Worm (Caenorhabditis elegans) whole organism, young adult: ENCODE measurements around the gene rps-8.

Experiments used
- B0019.2 ChIP-seq: fragments of 200-800 bp; sonication (Bioruptor generic); conservative IDR thresholded peaks from 2 replicates; pipeline ENCODE4 v1.3.6; 2022; ENCODE audit warnings: missing genetic modification reagents, missing genetic modification characterization, missing compliant biosample characterization
- B0336.3 ChIP-seq: fragments of 200-800 bp; sonication (Bioruptor generic); IDR thresholded peaks from 2 replicates; pipeline ENCODE4 v1.3.6; 2022; ENCODE audit warnings: missing genetic modification characterization, missing compliant biosample characterization
- F23B12.7 ChIP-seq: sonication (generic microtip); optimal IDR thresholded peaks from 2 replicates; lab custom pipeline; 2017; ENCODE audit warnings: missing genetic modification characterization, mild to moderate bottlenecking, missing compliant biosample characterization, antibody characterized with exemption, moderate library complexity; ENCODE audit not compliant: insufficient read depth
- F57A8.1 ChIP-seq: fragments of 200-800 bp; sonication (Bioruptor generic); optimal IDR thresholded peaks from 2 replicates; lab custom pipeline; 2018; ENCODE audit warnings: mild to moderate bottlenecking, missing genetic modification characterization, moderate library complexity, missing compliant biosample characterization
- T07F8.4 ChIP-seq: sonication (generic microtip); optimal IDR thresholded peaks from 2 replicates; lab custom pipeline; 2016; ENCODE audit warnings: mild to moderate bottlenecking, missing genetic modification characterization, moderate library complexity, missing compliant biosample characterization
- Y53G8AR.9 ChIP-seq: fragments of 200-800 bp; sonication (Bioruptor generic); conservative IDR thresholded peaks from 2 replicates; pipeline ENCODE4 v1.3.6; 2022; ENCODE audit warnings: missing genetic modification reagents, missing genetic modification characterization, missing compliant biosample characterization
- Y56A3A.18 ChIP-seq: fragments of 200-800 bp; sonication (Bioruptor generic); IDR thresholded peaks from 2 replicates; pipeline ENCODE4 v1.3.6; 2022; ENCODE audit warnings: missing genetic modification reagents, missing genetic modification characterization, missing compliant biosample characterization
- ZK185.1 ChIP-seq: sonication (generic microtip); optimal IDR thresholded peaks from 2 replicates; lab custom pipeline; 2016; ENCODE audit warnings: mild to moderate bottlenecking, missing genetic modification characterization, missing compliant biosample characterization; ENCODE audit not compliant: poor library complexity, severe bottlenecking
- aptf-3 ChIP-seq: fragments of 200-800 bp; sonication (Bioruptor generic); IDR thresholded peaks from 2 replicates; pipeline ENCODE4 v1.3.6; 2022; ENCODE audit warnings: missing genetic modification characterization, missing compliant biosample characterization
- atf-7 ChIP-seq: sonication (generic microtip); optimal IDR thresholded peaks from 2 replicates; lab custom pipeline; 2017; ENCODE audit warnings: mild to moderate bottlenecking, missing genetic modification characterization, missing compliant biosample characterization
- athp-1 ChIP-seq: sonication (generic microtip); optimal IDR thresholded peaks from 2 replicates; lab custom pipeline; 2017; ENCODE audit warnings: mild to moderate bottlenecking, missing genetic modification characterization, missing compliant biosample characterization
- ccch-3 ChIP-seq: fragments of 200-800 bp; sonication (Bioruptor generic); optimal IDR thresholded peaks from 2 replicates; lab custom pipeline; 2018; ENCODE audit warnings: mild to moderate bottlenecking, missing genetic modification characterization, missing compliant biosample characterization
- cebp-1 ChIP-seq, 2 experiments: fragments of 200-800 bp in 1 of 2; sonication (Bioruptor generic) in 1 of 2; sonication (generic microtip) in 1 of 2; IDR thresholded peaks in 1 of 2; optimal IDR thresholded peaks in 1 of 2; 2 replicates each; pipeline versions ENCODE4 v1.3.6 to Lab custom; 2017 to 2022; ENCODE audit warnings: missing compliant biosample characterization in 2 of 2, missing genetic modification characterization in 2 of 2, mild to moderate bottlenecking in 1 of 2, missing genetic modification reagents in 1 of 2, moderate library complexity in 1 of 2
- ceh-100 ChIP-seq: fragments of 200-800 bp; sonication (Bioruptor generic); IDR thresholded peaks from 2 replicates; pipeline ENCODE4 v1.3.6; 2022; ENCODE audit warnings: missing genetic modification reagents, missing genetic modification characterization, missing compliant biosample characterization
- ceh-40 ChIP-seq: fragments of 200-800 bp; sonication (Bioruptor generic); IDR thresholded peaks from 2 replicates; pipeline ENCODE4 v1.3.6; 2022; ENCODE audit warnings: missing genetic modification characterization, missing compliant biosample characterization
- ceh-91 ChIP-seq: fragments of 200-800 bp; sonication (Bioruptor generic); IDR thresholded peaks from 2 replicates; pipeline ENCODE4 v1.3.6; 2022; ENCODE audit warnings: missing genetic modification reagents, missing genetic modification characterization, missing compliant biosample characterization
- dox-1 ChIP-seq: fragments of 200-800 bp; sonication (Bioruptor generic); IDR thresholded peaks from 2 replicates; pipeline ENCODE4 v1.3.6; 2022; ENCODE audit warnings: missing genetic modification reagents, missing genetic modification characterization, missing compliant biosample characterization
- dpl-1 ChIP-seq: fragments of 150-350 bp; optimal IDR thresholded peaks from 2 replicates; lab custom pipeline; 2014; ENCODE audit warnings: missing biosample characterization, missing genetic modification reagents, missing genetic modification characterization
- egl-18 ChIP-seq: fragments of 200-800 bp; sonication (Bioruptor generic); IDR thresholded peaks from 2 replicates; pipeline ENCODE4 v1.3.6; 2022; ENCODE audit warnings: missing genetic modification reagents, missing genetic modification characterization, missing compliant biosample characterization
- egrh-3 ChIP-seq: fragments of 200-800 bp; sonication (Bioruptor generic); IDR thresholded peaks from 2 replicates; pipeline ENCODE4 v1.3.6; 2022; ENCODE audit warnings: missing genetic modification reagents, missing genetic modification characterization, missing compliant biosample characterization
- fkh-3 ChIP-seq: sonication (generic microtip); optimal IDR thresholded peaks from 2 replicates; lab custom pipeline; 2016; ENCODE audit warnings: mild to moderate bottlenecking, missing genetic modification characterization, missing compliant biosample characterization
- gei-17 ChIP-seq: fragments of 200-800 bp; sonication (Bioruptor generic); optimal IDR thresholded peaks from 2 replicates; lab custom pipeline; 2018; ENCODE audit warnings: mild to moderate bottlenecking, missing genetic modification characterization, missing compliant biosample characterization
- him-1 ChIP-seq: sonication (generic microtip); optimal IDR thresholded peaks from 2 replicates; lab custom pipeline; 2016; ENCODE audit warnings: missing genotype, missing genetic modification reagents, missing genetic modification characterization, missing compliant biosample characterization
- hlh-12 ChIP-seq: sonication (generic microtip); optimal IDR thresholded peaks from 2 replicates; lab custom pipeline; 2016; ENCODE audit warnings: missing genetic modification characterization, missing compliant biosample characterization
- let-526 ChIP-seq: fragments of 200-800 bp; sonication (Bioruptor generic); IDR thresholded peaks from 2 replicates; pipeline ENCODE4 v1.3.6; 2022; ENCODE audit warnings: missing genetic modification reagents, missing genetic modification characterization, missing compliant biosample characterization
- lin-26 ChIP-seq: fragments of 200-800 bp; sonication (Bioruptor generic); IDR thresholded peaks from 2 replicates; pipeline ENCODE4 v1.3.6; 2022; ENCODE audit warnings: missing genetic modification reagents, missing genetic modification characterization, missing compliant biosample characterization
- lin-35 ChIP-seq, 3 experiments: fragments of 150-350 bp in 2 of 3; sonication (generic microtip) in 1 of 3; optimal IDR thresholded peaks; 2 replicates each; lab custom pipeline; 2014 to 2018; ENCODE audit warnings: missing biosample characterization in 3 of 3, missing genetic modification characterization in 3 of 3, missing genetic modification reagents in 3 of 3
- lsy-27 ChIP-seq: sonication (generic microtip); optimal IDR thresholded peaks from 2 replicates; lab custom pipeline; 2017; ENCODE audit warnings: missing genetic modification characterization, mild to moderate bottlenecking, missing compliant biosample characterization, antibody characterized with exemption, missing genotype, borderline replicate concordance; ENCODE audit not compliant: insufficient read depth
- madf-10 ChIP-seq: sonication (generic microtip); optimal IDR thresholded peaks from 2 replicates; lab custom pipeline; 2016; ENCODE audit warnings: mild to moderate bottlenecking, missing genetic modification characterization, missing compliant biosample characterization
- madf-8 ChIP-seq: fragments of 200-800 bp; sonication (Bioruptor generic); conservative IDR thresholded peaks from 2 replicates; pipeline ENCODE4 v1.3.6; 2022; ENCODE audit warnings: missing genetic modification reagents, missing genetic modification characterization, missing compliant biosample characterization
- nfyb-1 ChIP-seq: fragments of 200-800 bp; sonication (Bioruptor generic); IDR thresholded peaks from 2 replicates; pipeline ENCODE4 v1.3.6; 2022; ENCODE audit warnings: missing genetic modification reagents, missing genetic modification characterization, missing compliant biosample characterization
- nhr-179 ChIP-seq: sonication (generic microtip); optimal IDR thresholded peaks from 2 replicates; lab custom pipeline; 2016; ENCODE audit warnings: mild to moderate bottlenecking, missing genetic modification characterization, missing compliant biosample characterization
- nhr-27 ChIP-seq: fragments of 200-800 bp; sonication (Bioruptor generic); optimal IDR thresholded peaks from 2 replicates; lab custom pipeline; 2018; ENCODE audit warnings: mild to moderate bottlenecking, missing genetic modification characterization, moderate library complexity, missing compliant biosample characterization
- rec-8 ChIP-seq, 2 experiments: sonication (generic microtip); optimal IDR thresholded peaks; 2 replicates each; lab custom pipeline; 2016; ENCODE audit warnings: mild to moderate bottlenecking in 2 of 2, missing genetic modification characterization in 2 of 2, missing genetic modification reagents in 2 of 2, missing genotype in 2 of 2, missing biosample characterization in 1 of 2, missing compliant biosample characterization in 1 of 2, moderate library complexity in 1 of 2
- repo-1 ChIP-seq: sonication (generic microtip); optimal IDR thresholded peaks from 2 replicates; lab custom pipeline; 2017; ENCODE audit warnings: mild to moderate bottlenecking, missing genetic modification characterization, missing compliant biosample characterization
- snpc-3.4 ChIP-seq: sonication (generic microtip); optimal IDR thresholded peaks from 2 replicates; lab custom pipeline; 2017; ENCODE audit warnings: missing genetic modification characterization, mild to moderate bottlenecking, missing compliant biosample characterization, antibody characterized with exemption, moderate library complexity, missing genotype, missing genetic modification reagents
- snpc-4 ChIP-seq, 5 experiments: fragments of 150-350 bp in 1 of 5; sonication (generic microtip) in 4 of 5; optimal IDR thresholded peaks; 2 replicates each; lab custom pipeline; 2014 to 2018; ENCODE audit warnings: missing genetic modification characterization in 5 of 5, missing biosample characterization in 3 of 5, antibody characterized with exemption in 2 of 5, mild to moderate bottlenecking in 2 of 5, missing compliant biosample characterization in 2 of 5, missing genotype in 2 of 5, moderate library complexity in 2 of 5, missing genetic modification reagents in 1 of 5
- somi-1 ChIP-seq: fragments of 200-800 bp; sonication (Bioruptor generic); optimal IDR thresholded peaks from 2 replicates; lab custom pipeline; 2018; ENCODE audit warnings: mild to moderate bottlenecking, missing genetic modification characterization, missing compliant biosample characterization
- tbp1 ChIP-seq: fragments of 200-800 bp; sonication (Bioruptor generic); optimal IDR thresholded peaks from 2 replicates; lab custom pipeline; 2018; ENCODE audit warnings: mild to moderate bottlenecking, missing genetic modification characterization, missing compliant biosample characterization
- tbx-9 ChIP-seq: sonication (generic microtip); optimal IDR thresholded peaks from 2 replicates; lab custom pipeline; 2016; ENCODE audit warnings: borderline replicate concordance, missing genetic modification characterization, inconsistent platforms, missing compliant biosample characterization
- xnd-1 ChIP-seq: sonication (generic microtip); optimal IDR thresholded peaks from 2 replicates; lab custom pipeline; 2016; ENCODE audit warnings: missing genotype, missing genetic modification reagents, missing genetic modification characterization, missing compliant biosample characterization
- zfh-2 ChIP-seq: fragments of 200-800 bp; sonication (Bioruptor generic); conservative IDR thresholded peaks from 2 replicates; pipeline ENCODE4 v1.3.6; 2022; ENCODE audit warnings: missing genetic modification reagents, missing genetic modification characterization, missing compliant biosample characterization
- zim-3 ChIP-seq: sonication (generic microtip); optimal IDR thresholded peaks from 2 replicates; lab custom pipeline; 2017; ENCODE audit warnings: mild to moderate bottlenecking, missing genetic modification characterization, moderate library complexity, missing compliant biosample characterization
- ztf-18 ChIP-seq: sonication (generic microtip); optimal IDR thresholded peaks from 2 replicates; lab custom pipeline; 2016; ENCODE audit warnings: missing genotype, mild to moderate bottlenecking, missing genetic modification characterization, missing compliant biosample characterization

Gene rps-8

ce11 chrIV:7346751-7347150 is 33.1 kb upstream of the rps-8 start, which contains the start of gene daf-42:
Gene daf-42, minus strand, starts transcription at chrIV:7346851.
- TF ChIP-seq somi-1 (GFP tag; lab: Kevin White, UChicago) (no peak), F57A8.1 (GFP tag; lab: Kevin White, UChicago) (no peak), snpc-3.4 (no peak), Y53G8AR.9 (no peak), lsy-27 (tag; lab: Kevin White, UChicago) (no peak), ceh-40 (GFP tag; lab: Robert Waterston, UW) (no peak), nhr-179 (tag; lab: Kevin White, UChicago) (no peak), egl-18 (GFP tag; lab: Robert Waterston, UW) (no peak), madf-8 (GFP tag; lab: Robert Waterston, UW) (no peak), zim-3 (tag; lab: Kevin White, UChicago) (no peak), Y56A3A.18 (GFP tag; lab: Robert Waterston, UW) (no peak), B0336.3 (GFP tag; lab: Robert Waterston, UW) (no peak), madf-10 (tag; lab: Kevin White, UChicago) (no peak), lin-35 (GFP tag; optimal IDR thresholded peaks at IDR 0.05; lab: Kevin White, UChicago) (no peak)

- no peak for TF ChIP-seq atf-7
- peak; percentile 52 for TF ChIP-seq him-1 (tag; lab: Kevin White, UChicago)
- TF ChIP-seq B0019.2: no peak
- TF ChIP-seq ceh-100 (GFP tag; lab: Robert Waterston, UW): no peak; the same call in 1 of the 2 replicates
- peak; percentile 19 for TF ChIP-seq athp-1
- no peak for TF ChIP-seq cebp-1 (GFP tag; IDR thresholded peaks at IDR 0.05; lab: Robert Waterston, UW)
- TF ChIP-seq cebp-1 (tag; optimal IDR thresholded peaks at IDR 0.05; lab: Kevin White, UChicago): no peak
- no peak for TF ChIP-seq F23B12.7 (tag; lab: Kevin White, UChicago)
- TF ChIP-seq egrh-3 (GFP tag; lab: Robert Waterston, UW): peak; percentile 20; the same call in 1 of the 2 replicates
- TF ChIP-seq dpl-1: no peak
- TF ChIP-seq lin-26: peak; percentile 88
- peak; percentile 95 for TF ChIP-seq tbp1 (GFP tag; lab: Kevin White, UChicago)
- TF ChIP-seq ceh-91 (GFP tag; lab: Robert Waterston, UW): no peak
- TF ChIP-seq fkh-3 (tag; lab: Kevin White, UChicago): no peak
- no peak for TF ChIP-seq hlh-12
- peak; percentile 24 for TF ChIP-seq zim-3 (tag; lab: Kevin White, UChicago)
- TF ChIP-seq ZK185.1: peak; percentile 31
- TF ChIP-seq nfyb-1 (GFP tag; lab: Robert Waterston, UW): peak; percentile 57; the same call in 1 of the 2 replicates
- TF ChIP-seq lsy-27 (tag; lab: Kevin White, UChicago): no peak
- peak; percentile 32 for TF ChIP-seq T07F8.4 (tag; lab: Kevin White, UChicago)
- no peak for TF ChIP-seq let-526 (GFP tag; lab: Robert Waterston, UW)
- TF ChIP-seq Y56A3A.18 (GFP tag; lab: Robert Waterston, UW): no peak
- TF ChIP-seq dox-1 (GFP tag; lab: Robert Waterston, UW): peak; percentile 68
- peak; percentile 52 for TF ChIP-seq snpc-4 (GFP tag; optimal IDR thresholded peaks at IDR 0.05; lab: Kevin White, UChicago)
- peak in 1 of 4 experiments; percentile 70 for TF ChIP-seq snpc-4 (tag; optimal IDR thresholded peaks at IDR 0.05; lab: Kevin White, UChicago)
- no peak for TF ChIP-seq nhr-27
- no peak for TF ChIP-seq madf-10 (tag; lab: Kevin White, UChicago)
- peak; percentile 11 for TF ChIP-seq repo-1 (tag; lab: Kevin White, UChicago)
- TF ChIP-seq ztf-18 (tag; lab: Kevin White, UChicago): peak; percentile 32
- peak in 1 of 2 experiments; percentile 12 for TF ChIP-seq rec-8 (tag; optimal IDR thresholded peaks at IDR 0.05; lab: Kevin White, UChicago)
- TF ChIP-seq aptf-3 (GFP tag; lab: Robert Waterston, UW): no peak
- no peak for TF ChIP-seq xnd-1
- TF ChIP-seq ccch-3 (GFP tag; lab: Kevin White, UChicago): no peak
- no peak for TF ChIP-seq tbx-9 (tag; lab: Kevin White, UChicago)
- TF ChIP-seq zfh-2 (GFP tag; lab: Robert Waterston, UW): no peak
- no peak for TF ChIP-seq gei-17 (GFP tag; lab: Kevin White, UChicago)
These were observed 30.4 kb upstream of the rps-8 start for ce11 chrIV:7344020-7344419.
